Worm (Caenorhabditis elegans) whole organism, L1 larva: Measurements from ENCODE around the gene E02C12.10.
A peak's percentile ranks its signal among the peaks of the same experiment; 100 is the strongest.

ENCODE experiments used
- C16A3.4 ChIP-seq: fragments of 150-350 bp; optimal IDR thresholded peaks from 2 replicates; lab custom pipeline; 2014; ENCODE audit warnings: missing biosample characterization, missing genetic modification characterization
- C34B4.2 ChIP-seq: sonication (generic microtip); optimal IDR thresholded peaks from 2 replicates; lab custom pipeline; 2017; ENCODE audit warnings: mild to moderate bottlenecking, missing genetic modification characterization, missing compliant biosample characterization
- F16B12.6 ChIP-seq: fragments of 150-350 bp; optimal IDR thresholded peaks from 2 replicates; lab custom pipeline; 2014; ENCODE audit warnings: missing biosample characterization, missing genetic modification characterization
- Y116A8C.19 ChIP-seq: sonication (generic microtip); optimal IDR thresholded peaks from 2 replicates; lab custom pipeline; 2016; ENCODE audit warnings: missing compliant biosample characterization, missing genetic modification characterization, borderline replicate concordance
- aly-2 ChIP-seq: fragments of 150-350 bp; optimal IDR thresholded peaks from 2 replicates; lab custom pipeline; 2014; ENCODE audit warnings: missing biosample characterization, missing genetic modification characterization
- ama-1 ChIP-seq: fragments of 150-350 bp; optimal IDR thresholded peaks from 2 replicates; lab custom pipeline; 2014
- blmp-1 ChIP-seq: fragments of 150-350 bp; optimal IDR thresholded peaks from 2 replicates; lab custom pipeline; 2014; ENCODE audit warnings: missing biosample characterization, missing genetic modification characterization
- ceh-63 ChIP-seq: fragments of 200-800 bp; sonication (Bioruptor generic); optimal IDR thresholded peaks from 2 replicates; lab custom pipeline; 2018; ENCODE audit warnings: mild to moderate bottlenecking, missing genetic modification characterization, missing compliant biosample characterization
- ceh-82 ChIP-seq, 3 experiments: fragments of 150-350 bp in 1 of 3; sonication (generic microtip) in 2 of 3; optimal IDR thresholded peaks; 2 replicates each; lab custom pipeline; 2014 to 2017; ENCODE audit warnings: missing biosample characterization in 3 of 3, missing genetic modification characterization in 3 of 3
- ceh-88 ChIP-seq: fragments of 200-800 bp; sonication (Bioruptor generic); IDR thresholded peaks from 2 replicates; pipeline ENCODE4 v1.3.6; 2022; ENCODE audit warnings: missing genetic modification characterization, missing compliant biosample characterization
- ceh-90 ChIP-seq: sonication (generic microtip); optimal IDR thresholded peaks from 2 replicates; lab custom pipeline; 2016; ENCODE audit warnings: missing genetic modification characterization, missing compliant biosample characterization
- dpl-1 ChIP-seq, 3 experiments: fragments of 150-350 bp in 2 of 3; sonication (generic microtip) in 1 of 3; optimal IDR thresholded peaks; 2 replicates each; lab custom pipeline; 2014 to 2017; ENCODE audit warnings: missing biosample characterization in 3 of 3, missing genetic modification characterization in 3 of 3, missing genetic modification reagents in 3 of 3
- dsc-1 ChIP-seq: sonication (generic microtip); optimal IDR thresholded peaks from 2 replicates; lab custom pipeline; 2016; ENCODE audit warnings: mild to moderate bottlenecking, missing genetic modification characterization, missing compliant biosample characterization
- efl-1 ChIP-seq, 4 experiments: fragments of 150-350 bp; optimal IDR thresholded peaks in 3 of 4; peaks in 1 of 4; 1 replicate in 1 of 4; 2 replicates in 3 of 4; lab custom pipeline; 2014; ENCODE audit warnings: missing biosample characterization in 2 of 4, missing genetic modification characterization in 2 of 4, missing genetic modification reagents in 2 of 4
- elt-3 ChIP-seq, 6 experiments: fragments of 150-350 bp in 1 of 6; sonication (generic microtip); optimal IDR thresholded peaks; 2 replicates each; lab custom pipeline; 2017 to 2018; ENCODE audit warnings: missing biosample characterization in 6 of 6, missing genetic modification characterization in 6 of 6, inconsistent platforms in 1 of 6
- ets-5 ChIP-seq: fragments of 200-800 bp; sonication (Bioruptor generic); IDR thresholded peaks from 2 replicates; pipeline ENCODE4 v1.3.6; 2022; ENCODE audit warnings: missing genetic modification characterization, missing compliant biosample characterization
- fkh-8 ChIP-seq: sonication (generic microtip); optimal IDR thresholded peaks from 2 replicates; lab custom pipeline; 2016; ENCODE audit warnings: mild to moderate bottlenecking, missing genetic modification characterization, missing compliant biosample characterization
- hlh-17 ChIP-seq: fragments of 200-800 bp; sonication (Bioruptor generic); optimal IDR thresholded peaks from 2 replicates; lab custom pipeline; 2018; ENCODE audit warnings: missing genetic modification characterization, mild to moderate bottlenecking, missing compliant biosample characterization, moderate library complexity, borderline replicate concordance
- hpl-2 ChIP-seq: fragments of 150-350 bp; optimal IDR thresholded peaks from 2 replicates; lab custom pipeline; 2014; ENCODE audit warnings: missing biosample characterization, missing genetic modification reagents, missing genetic modification characterization
- jun-1 ChIP-seq: fragments of 150-350 bp; optimal IDR thresholded peaks from 2 replicates; lab custom pipeline; 2014; ENCODE audit warnings: missing biosample characterization, missing genetic modification reagents, missing genetic modification characterization
- lin-14 ChIP-seq: fragments of 200-800 bp; sonication (Bioruptor generic); optimal IDR thresholded peaks from 2 replicates; lab custom pipeline; 2018; ENCODE audit warnings: mild to moderate bottlenecking, missing genetic modification characterization, moderate library complexity, missing compliant biosample characterization
- lin-39 ChIP-seq: fragments of 150-350 bp; optimal IDR thresholded peaks from 2 replicates; lab custom pipeline; 2014; ENCODE audit warnings: missing biosample characterization, missing genetic modification reagents, missing genetic modification characterization
- lir-3 ChIP-seq: sonication (generic microtip); optimal IDR thresholded peaks from 2 replicates; lab custom pipeline; 2016; ENCODE audit warnings: mild to moderate bottlenecking, missing genetic modification characterization, moderate library complexity, missing compliant biosample characterization; ENCODE audit not compliant: poor library complexity
- lsy-2 ChIP-seq, 2 experiments: fragments of 150-350 bp; optimal IDR thresholded peaks; 2 replicates each; lab custom pipeline; 2014; ENCODE audit warnings: missing biosample characterization in 2 of 2, missing genetic modification characterization in 2 of 2
- mab-9 ChIP-seq: fragments of 200-800 bp; sonication (Bioruptor generic); IDR thresholded peaks from 2 replicates; pipeline ENCODE4 v1.3.6; 2022; ENCODE audit warnings: missing genetic modification reagents, missing genetic modification characterization, missing compliant biosample characterization
- mdl-1 ChIP-seq, 2 experiments: fragments of 150-350 bp; optimal IDR thresholded peaks; 2 replicates each; lab custom pipeline; 2014 to 2017; ENCODE audit warnings: missing biosample characterization in 2 of 2, missing genetic modification characterization in 2 of 2, inconsistent platforms in 1 of 2
- mep-1 ChIP-seq: fragments of 150-350 bp; optimal IDR thresholded peaks from 2 replicates; lab custom pipeline; 2014; ENCODE audit warnings: missing biosample characterization, missing genetic modification characterization
- nhr-19 ChIP-seq: fragments of 200-800 bp; sonication (Bioruptor generic); conservative IDR thresholded peaks from 2 replicates; pipeline ENCODE4 v1.3.6; 2022; ENCODE audit warnings: missing genetic modification characterization, missing compliant biosample characterization
- nhr-237 ChIP-seq: fragments of 150-350 bp; optimal IDR thresholded peaks from 2 replicates; lab custom pipeline; 2014; ENCODE audit warnings: missing biosample characterization, missing genetic modification characterization
- nhr-28 ChIP-seq: fragments of 150-350 bp; optimal IDR thresholded peaks from 2 replicates; lab custom pipeline; 2014; ENCODE audit warnings: missing biosample characterization, missing genetic modification characterization
- nhr-47 ChIP-seq: sonication (generic microtip); optimal IDR thresholded peaks from 2 replicates; lab custom pipeline; 2016; ENCODE audit warnings: mild to moderate bottlenecking, missing genetic modification characterization, moderate library complexity, missing compliant biosample characterization
- nhr-71 ChIP-seq: sonication (generic microtip); optimal IDR thresholded peaks from 2 replicates; lab custom pipeline; 2016; ENCODE audit warnings: mild to moderate bottlenecking, missing genetic modification characterization, moderate library complexity, missing compliant biosample characterization
- nhr-77 ChIP-seq: fragments of 150-350 bp; optimal IDR thresholded peaks from 2 replicates; lab custom pipeline; 2014; ENCODE audit warnings: missing biosample characterization, missing genetic modification characterization
- nhr-84 ChIP-seq: sonication (generic microtip); optimal IDR thresholded peaks from 2 replicates; lab custom pipeline; 2017; ENCODE audit warnings: missing biosample characterization, missing genetic modification characterization
- nhr-85 ChIP-seq: sonication (generic microtip); peaks from one replicate; lab custom pipeline; 2016; ENCODE audit warnings: missing genetic modification characterization, inconsistent platforms, missing compliant biosample characterization
- pag-3 ChIP-seq: sonication (generic microtip); optimal IDR thresholded peaks from 2 replicates; lab custom pipeline; 2017; ENCODE audit warnings: missing genetic modification characterization, mild to moderate bottlenecking, missing compliant biosample characterization, antibody characterized with exemption, borderline replicate concordance; ENCODE audit not compliant: insufficient read depth
- pax-3 ChIP-seq: fragments of 200-800 bp; sonication (Bioruptor generic); optimal IDR thresholded peaks from 2 replicates; lab custom pipeline; 2018; ENCODE audit warnings: mild to moderate bottlenecking, missing genetic modification characterization, moderate library complexity, missing compliant biosample characterization
- rnt-1 ChIP-seq: sonication (generic microtip); optimal IDR thresholded peaks from 2 replicates; lab custom pipeline; 2016; ENCODE audit warnings: mild to moderate bottlenecking, missing genetic modification characterization, moderate library complexity, missing compliant biosample characterization
- snpc-4 ChIP-seq: fragments of 150-350 bp; optimal IDR thresholded peaks from 2 replicates; lab custom pipeline; 2014; ENCODE audit warnings: missing biosample characterization, missing genetic modification characterization
- sup-37 ChIP-seq: fragments of 200-800 bp; sonication (Bioruptor generic); optimal IDR thresholded peaks from 2 replicates; lab custom pipeline; 2018; ENCODE audit warnings: mild to moderate bottlenecking, missing genetic modification characterization, missing compliant biosample characterization
- swsn-7 ChIP-seq: sonication (generic microtip); optimal IDR thresholded peaks from 2 replicates; lab custom pipeline; 2016; ENCODE audit warnings: missing genetic modification characterization, missing compliant biosample characterization
- tbx-2 ChIP-seq: sonication (generic microtip); optimal IDR thresholded peaks from 2 replicates; lab custom pipeline; 2016; ENCODE audit warnings: missing genetic modification characterization, missing compliant biosample characterization
- unc-30 ChIP-seq: sonication (generic microtip); optimal IDR thresholded peaks from 2 replicates; lab custom pipeline; 2017; ENCODE audit warnings: missing biosample characterization, missing genetic modification characterization
- unc-62 ChIP-seq: fragments of 150-350 bp; optimal IDR thresholded peaks from 2 replicates; lab custom pipeline; 2014; ENCODE audit warnings: missing biosample characterization, missing genetic modification reagents, missing genetic modification characterization
- unc-98 ChIP-seq: fragments of 200-800 bp; sonication (Bioruptor generic); IDR thresholded peaks from 2 replicates; pipeline ENCODE4 v1.3.6; 2022; ENCODE audit warnings: missing genetic modification characterization, missing compliant biosample characterization
- xbp-1 ChIP-seq: sonication (generic microtip); optimal IDR thresholded peaks from 2 replicates; lab custom pipeline; 2016; ENCODE audit warnings: missing genetic modification characterization, missing compliant biosample characterization
- zag-1 ChIP-seq: fragments of 150-350 bp; optimal IDR thresholded peaks from 2 replicates; lab custom pipeline; 2014; ENCODE audit warnings: missing biosample characterization, missing genetic modification characterization
- ztf-11 ChIP-seq, 2 experiments: sonication (generic microtip); optimal IDR thresholded peaks; 2 replicates each; lab custom pipeline; 2016 to 2017; ENCODE audit warnings: missing genetic modification characterization in 2 of 2, missing biosample characterization in 1 of 2, missing compliant biosample characterization in 1 of 2
- ztf-4 ChIP-seq: fragments of 150-350 bp; optimal IDR thresholded peaks from 2 replicates; lab custom pipeline; 2014; ENCODE audit warnings: missing biosample characterization, missing genetic modification characterization

Gene E02C12.10

DNA sequence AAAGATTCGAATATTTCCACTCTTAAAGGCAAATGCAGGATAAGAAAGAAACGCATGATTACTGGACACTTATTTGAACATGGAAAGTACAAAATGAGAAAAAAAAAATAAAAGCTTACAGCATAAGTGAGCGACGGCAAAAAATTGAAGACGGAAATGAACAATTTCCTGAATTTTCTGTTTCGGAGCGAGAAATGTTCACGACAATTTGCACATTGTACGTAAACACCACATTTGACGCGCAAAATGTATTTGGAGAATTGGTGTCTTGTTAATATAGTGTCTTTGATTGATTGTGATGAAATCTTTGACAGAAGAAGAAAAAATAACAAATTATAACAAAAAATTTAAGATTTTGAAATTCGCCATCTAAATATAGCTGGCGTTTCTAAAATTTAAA, 47.4 kb upstream of the E02C12.10 start, which contains the start of gene F36D4.5 (continued):
- TF ChIP-seq jun-1 (tag; lab: Kevin White, UChicago) (no peak), fkh-8 (tag; lab: Kevin White, UChicago) (peak; percentile 9), ceh-82 (tag; optimal IDR thresholded peaks at IDR 0.05; lab: Kevin White, UChicago) (peak in 1 of 3 experiments; percentile 14), unc-62 (GFP tag; lab: Kevin White, UChicago) (no peak), lsy-2 (tag; optimal IDR thresholded peaks at IDR 0.05; lab: Kevin White, UChicago) (peak; percentile 42 to 57), mep-1 (tag; lab: Kevin White, UChicago) (peak; percentile 76), nhr-237 (no peak)
- TF ChIP-seq, all 84 proteins: peak for 21

DNA sequence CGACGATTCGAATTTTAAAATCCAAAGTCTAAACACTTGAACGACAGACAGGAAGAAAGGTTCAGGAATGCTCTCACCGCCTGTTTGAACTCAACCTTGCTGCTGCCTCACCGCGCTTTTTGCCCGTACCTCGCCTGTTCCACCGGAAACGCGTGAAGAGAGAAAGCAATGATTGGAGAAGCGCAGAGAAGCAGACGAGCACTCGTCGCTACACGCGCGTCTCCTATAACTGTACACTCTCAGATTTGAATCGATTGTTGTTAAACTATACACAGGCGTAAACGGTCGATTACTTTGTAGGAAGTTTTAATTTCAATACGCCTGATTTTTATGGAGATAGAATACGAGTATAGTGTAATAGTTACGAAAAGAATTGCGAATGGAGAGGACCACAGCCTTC, 46.3 kb upstream of the E02C12.10 start:
- no peak for TF ChIP-seq ztf-11 (tag; optimal IDR thresholded peaks at IDR 0.05; lab: Kevin White, UChicago)
- TF ChIP-seq dpl-1 (GFP tag; optimal IDR thresholded peaks at IDR 0.05; lab: Kevin White, UChicago), result peak in 1 of 3 experiments; percentile 1
- peak; percentile 3 for TF ChIP-seq xbp-1 (tag; lab: Kevin White, UChicago)
- peak; percentile 31 for TF ChIP-seq rnt-1 (tag; lab: Kevin White, UChicago)
- peak in 1 of 3 experiments; percentile 31 for TF ChIP-seq ceh-82 (tag; optimal IDR thresholded peaks at IDR 0.05; lab: Kevin White, UChicago)
- no peak for TF ChIP-seq jun-1 (tag; lab: Kevin White, UChicago)
- TF ChIP-seq tbx-2 (tag; lab: Kevin White, UChicago), result no peak
- TF ChIP-seq lir-3 (tag; lab: Kevin White, UChicago), result no peak
- TF ChIP-seq nhr-71 (tag; lab: Kevin White, UChicago), result peak; percentile 18
- no peak for TF ChIP-seq nhr-19 (GFP tag; lab: Robert Waterston, UW)
- TF ChIP-seq ceh-88 (GFP tag; lab: Robert Waterston, UW), result no peak
- TF ChIP-seq fkh-8 (tag; lab: Kevin White, UChicago), result no peak
- no peak for TF ChIP-seq pax-3 (tag; lab: Kevin White, UChicago)
- no peak for TF ChIP-seq snpc-4 (tag; lab: Kevin White, UChicago)
- peak in 1 of 2 experiments; percentile 57 for TF ChIP-seq mdl-1 (tag; optimal IDR thresholded peaks at IDR 0.05; lab: Kevin White, UChicago)
- TF ChIP-seq dsc-1 (tag; lab: Kevin White, UChicago), result no peak
- TF ChIP-seq ceh-63 (GFP tag; lab: Kevin White, UChicago), result no peak
- no peak for TF ChIP-seq hlh-17 (GFP tag; lab: Kevin White, UChicago)
- TF ChIP-seq ama-1 (lab: Kevin White, UChicago), result no peak
- TF ChIP-seq zag-1 (tag; lab: Kevin White, UChicago), result no peak
- no peak for TF ChIP-seq unc-30
- no peak for TF ChIP-seq aly-2 (tag; lab: Kevin White, UChicago)
- no peak for TF ChIP-seq mab-9 (GFP tag; lab: Robert Waterston, UW)
- no peak for TF ChIP-seq sup-37
- peak; percentile 16 for TF ChIP-seq swsn-7
- no peak for TF ChIP-seq pag-3 (tag; lab: Kevin White, UChicago)
- TF ChIP-seq lin-39 (tag; lab: Kevin White, UChicago), result no peak
- TF ChIP-seq nhr-47 (tag; lab: Kevin White, UChicago), result no peak
- TF ChIP-seq hpl-2 (GFP tag; lab: Kevin White, UChicago), result no peak
- peak in 1 of 6 experiments; percentile 26 for TF ChIP-seq elt-3 (tag; optimal IDR thresholded peaks at IDR 0.05; lab: Kevin White, UChicago)
- no peak for TF ChIP-seq nhr-237
- no peak for TF ChIP-seq ztf-4 (tag; lab: Kevin White, UChicago)
- TF ChIP-seq ceh-90 (tag; lab: Kevin White, UChicago), result no peak
- TF ChIP-seq lsy-2 (tag; optimal IDR thresholded peaks at IDR 0.05; lab: Kevin White, UChicago), result peak in 1 of 2 experiments; percentile 20
- no peak for TF ChIP-seq nhr-85 (tag; lab: Kevin White, UChicago)
- no peak for TF ChIP-seq ets-5 (GFP tag; lab: Robert Waterston, UW)
- peak; percentile 75 for TF ChIP-seq lin-14 (GFP tag; lab: Kevin White, UChicago)
- no peak for TF ChIP-seq C34B4.2
- TF ChIP-seq F16B12.6 (tag; lab: Kevin White, UChicago), result peak; percentile 45
- no peak for TF ChIP-seq unc-98 (GFP tag; lab: Robert Waterston, UW)
- no peak for TF ChIP-seq C16A3.4 (tag; lab: Kevin White, UChicago)
- TF ChIP-seq nhr-77 (tag; lab: Kevin White, UChicago), result peak; percentile 25
- peak in 1 of 2 experiments; percentile 17 for TF ChIP-seq efl-1 (optimal IDR thresholded peaks at IDR 0.05; lab: Kevin White, UChicago)
- peak in 1 of 2 experiments; percentile 75 for TF ChIP-seq efl-1 (GFP tag; optimal IDR thresholded peaks at IDR 0.05 in 1 of 2; lab: Kevin White, UChicago)
- no peak for TF ChIP-seq nhr-84 (tag; lab: Kevin White, UChicago)
- no peak for TF ChIP-seq nhr-28 (tag; lab: Kevin White, UChicago)
- TF ChIP-seq Y116A8C.19 (tag; lab: Kevin White, UChicago), result no peak
- TF ChIP-seq blmp-1, result peak; percentile 42
